Fruit fly (Drosophila melanogaster): ENCODE data around the gene CG9701.
A peak's percentile ranks its signal among the peaks of the same experiment; 100 is the strongest.

DNA sequence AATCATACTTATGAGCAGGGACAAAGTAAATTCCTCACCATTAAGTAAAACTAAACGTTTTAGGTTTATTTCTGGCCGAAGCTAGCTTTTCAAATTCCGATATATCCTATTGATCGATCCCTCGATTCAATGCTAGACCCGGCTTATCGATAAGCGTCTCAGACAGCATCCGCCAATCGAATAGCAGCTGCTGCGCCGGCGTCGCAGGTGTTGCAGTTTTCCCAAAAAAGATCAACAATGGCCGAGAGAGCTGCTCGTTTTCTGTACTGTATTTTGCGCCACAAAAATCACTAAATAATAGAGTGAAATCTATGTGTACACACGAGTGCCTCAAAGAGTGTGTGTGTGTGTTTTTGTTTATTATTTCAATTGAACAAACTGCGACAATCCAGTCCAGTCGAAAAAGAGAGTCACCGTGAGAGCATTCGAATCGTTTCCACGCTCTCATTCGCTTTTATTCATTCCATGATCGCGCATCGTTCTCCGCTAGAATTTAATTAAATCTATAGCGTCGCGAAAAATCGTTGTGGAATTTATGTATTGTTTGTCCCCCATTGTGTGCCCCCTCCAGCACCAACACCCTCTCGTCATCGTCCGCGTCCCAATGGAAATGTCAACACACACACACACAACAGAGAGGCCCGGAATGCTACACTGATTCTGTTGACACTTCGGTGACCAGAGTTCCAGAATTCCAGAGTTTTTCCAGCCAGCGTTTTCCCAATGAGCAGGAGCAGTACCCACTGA is 19.7 kb upstream of the CG9701 start:
- TF ChIP-seq CG33017 (tag; optimal IDR thresholded peaks at IDR 0.05) (no peak), toe (GFP tag; optimal IDR thresholded peaks at IDR 0.05) (no peak), CG7045 (GFP tag; optimal IDR thresholded peaks at IDR 0.05) (no peak), CG12768 (GFP tag; optimal IDR thresholded peaks at IDR 0.05) (no peak), CG7101 (tag; optimal IDR thresholded peaks at IDR 0.05) (no peak), cnc (optimal IDR thresholded peaks at IDR 0.05) (no peak), bab1 (GFP tag; optimal IDR thresholded peaks at IDR 0.05) (peak; percentile 12), Crg-1 (GFP tag; optimal IDR thresholded peaks at IDR 0.05) (no peak), Hr96 (GFP tag; optimal IDR thresholded peaks at IDR 0.05) (no peak), Clk (GFP tag; optimal IDR thresholded peaks at IDR 0.05) (no peak), kay (GFP tag; ENCODE audit: borderline replicate concordance) (no peak), Mnt (GFP tag; optimal IDR thresholded peaks at IDR 0.05) (no peak), tj (GFP tag; optimal IDR thresholded peaks at IDR 0.05) (no peak), CG1620 (GFP tag; optimal IDR thresholded peaks at IDR 0.05) (no peak)

All from whole organism, adult.